Fruit fly (Drosophila melanogaster) whole organism, prepupa: ENCODE results near the gene CG11563.

Experiments used
- CG11294 ChIP-seq: fragments of 200-800 bp; sonication (Bioruptor generic); IDR thresholded peaks from 2 replicates; pipeline ENCODE4 v1.3.6; 2022; ENCODE audit warnings: missing biosample characterization, missing genetic modification characterization
- CG3032 ChIP-seq: fragments of 200-800 bp; optimal IDR thresholded peaks from 2 replicates; lab custom pipeline; 2019; ENCODE audit warnings: missing biosample characterization, mild to moderate bottlenecking, missing genetic modification characterization, moderate library complexity
- Sox15 ChIP-seq: fragments of 200-800 bp; sonication (Bioruptor generic); optimal IDR thresholded peaks from 3 replicates; lab custom pipeline; 2016; ENCODE audit warnings: missing biosample characterization, missing genetic modification characterization
- ss ChIP-seq, 2 experiments: fragments of 200-800 bp; sonication (Bioruptor generic); optimal IDR thresholded peaks; 2 replicates in 1 of 2; 3 replicates in 1 of 2; lab custom pipeline; 2017 to 2018; ENCODE audit warnings: mild to moderate bottlenecking in 2 of 2, missing biosample characterization in 2 of 2, missing genetic modification characterization in 2 of 2, moderate library complexity in 1 of 2

DNA sequence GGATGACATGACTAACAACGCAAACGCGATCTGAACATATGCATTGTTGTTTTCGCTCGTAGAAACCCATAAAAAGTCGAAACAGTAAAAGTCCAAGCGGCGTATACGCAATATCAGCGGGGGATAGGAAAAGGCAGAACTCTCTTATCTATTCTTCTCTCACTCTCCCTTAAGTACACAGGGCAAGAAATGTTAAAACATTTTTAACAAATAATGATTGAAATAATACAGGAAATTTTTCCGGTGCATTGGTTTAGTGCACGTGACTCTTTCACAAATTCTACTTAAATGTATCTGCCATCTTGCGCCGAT, 21.2 kb upstream of the CG11563 start:
- TF ChIP-seq CG11294 (GFP tag; lab: Robert Waterston, UW) (no peak), CG3032 (tag; lab: Kevin White, UChicago) (no peak), ss (GFP tag; optimal IDR thresholded peaks at IDR 0.05; lab: Kevin White, UChicago) (no peak), Sox15 (GFP tag; lab: Kevin White, UChicago) (no peak)
